Fruit fly (Drosophila melanogaster): ENCODE measurements around the gene CG12885.

CG12885 gene

DNA sequence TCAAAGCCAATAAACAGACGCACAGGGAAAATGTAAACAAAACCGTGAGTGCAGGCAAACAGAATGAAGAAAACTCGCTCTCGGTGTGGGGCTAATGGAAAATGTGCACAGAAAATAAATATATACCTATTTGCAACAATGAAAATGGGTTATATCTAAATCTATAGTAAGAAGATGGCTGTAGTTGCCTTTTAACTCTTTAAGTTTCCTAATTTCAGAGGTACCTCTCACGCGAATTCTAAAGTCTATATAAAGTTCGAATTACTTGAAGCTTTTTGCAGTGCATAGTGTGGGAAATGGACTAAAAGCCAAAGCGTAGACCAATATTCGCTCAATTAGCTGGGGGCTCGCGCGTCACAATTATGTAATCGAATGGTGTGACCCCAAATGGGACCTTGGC is 34.3 kb downstream of the CG12885 start (continued):
- TF ChIP-seq sima (GFP tag; optimal IDR thresholded peaks at IDR 0.05) (peak; percentile 23), Pdp1 (GFP tag; optimal IDR thresholded peaks at IDR 0.05) (peak; percentile 73 to 81), CG7745 (tag; optimal IDR thresholded peaks at IDR 0.05) (peak; percentile 29), Hand (GFP tag; optimal IDR thresholded peaks at IDR 0.05) (peak; percentile 51), sr (GFP tag; IDR thresholded peaks at IDR 0.05) (peak; percentile 55; the same call in 1 of the 3 replicates), HHEX (GFP tag; optimal IDR thresholded peaks at IDR 0.05) (peak; percentile 81), gt (GFP tag; IDR thresholded peaks at IDR 0.05) (no peak), CG8290 (GFP tag; optimal IDR thresholded peaks at IDR 0.05) (peak; percentile 15), CG8290 (tag; optimal IDR thresholded peaks at IDR 0.05) (no peak), CG7928 (GFP tag; optimal IDR thresholded peaks at IDR 0.05) (no peak), twi (tag; optimal IDR thresholded peaks at IDR 0.05) (peak; percentile 62), Tbp (GFP tag; optimal IDR thresholded peaks at IDR 0.05) (no peak), Abd-B (GFP tag; optimal IDR thresholded peaks at IDR 0.05) (peak; percentile 73), CG9932 (GFP tag; IDR thresholded peaks at IDR 0.05) (peak; percentile 55), CG12769 (tag; optimal IDR thresholded peaks at IDR 0.05) (peak; percentile 74), jing (GFP tag; optimal IDR thresholded peaks at IDR 0.05) (peak; percentile 69), CG2678 (tag; optimal IDR thresholded peaks at IDR 0.05) (peak; percentile 87), Bgb (GFP tag; IDR thresholded peaks at IDR 0.05; ENCODE audit: partially characterized antibody) (no peak), CG12104 (GFP tag; optimal IDR thresholded peaks at IDR 0.05) (peak; percentile 61), B-H2 (GFP tag; optimal IDR thresholded peaks at IDR 0.05) (no peak), scrt (GFP tag; optimal IDR thresholded peaks at IDR 0.05) (no peak), CG3847 (GFP tag; IDR thresholded peaks at IDR 0.05) (peak; percentile 74), hbn (GFP tag; IDR thresholded peaks at IDR 0.05; ENCODE audit: partially characterized antibody) (no peak), tgo (GFP tag; IDR thresholded peaks at IDR 0.05) (peak; percentile 78), Antp (GFP tag; optimal IDR thresholded peaks at IDR 0.05) (peak; percentile 70), CG33557 (GFP tag; optimal IDR thresholded peaks at IDR 0.05) (peak; percentile 58), Hr78 (GFP tag; optimal IDR thresholded peaks at IDR 0.05) (peak in 1 of 2 experiments; percentile 58), CG12659 (GFP tag; optimal IDR thresholded peaks at IDR 0.05) (peak; percentile 69), kni (GFP tag; optimal IDR thresholded peaks at IDR 0.05) (no peak), tll (GFP tag; optimal IDR thresholded peaks at IDR 0.05) (no peak), CG3995 (GFP tag; optimal IDR thresholded peaks at IDR 0.05) (no peak), gsb-n (tag; optimal IDR thresholded peaks at IDR 0.05) (peak; percentile 79), ken (GFP tag; IDR thresholded peaks at IDR 0.05) (peak; percentile 69; the same call in 2 of the 3 replicates), CG1792 (GFP tag; optimal IDR thresholded peaks at IDR 0.05) (peak; percentile 64), CG14050 (GFP tag; IDR thresholded peaks at IDR 0.05) (peak; percentile 68; the same call in 2 of the 3 replicates), HmgZ (tag; optimal IDR thresholded peaks at IDR 0.05) (peak; percentile 68), bsh (GFP tag; optimal IDR thresholded peaks at IDR 0.05) (peak; percentile 69 to 90), CG7271 (tag; optimal IDR thresholded peaks at IDR 0.05) (peak; percentile 14), CG13424 (tag; optimal IDR thresholded peaks at IDR 0.05) (peak; percentile 84), fd3F (GFP tag; optimal IDR thresholded peaks at IDR 0.05) (peak; percentile 72), HLH4C (GFP tag; IDR thresholded peaks at IDR 0.05; ENCODE audit: partially characterized antibody) (no peak), CG16813 (GFP tag; IDR thresholded peaks at IDR 0.05; ENCODE audit: partially characterized antibody) (no peak), ssp (GFP tag; IDR thresholded peaks at IDR 0.05) (peak; percentile 57; the same call in 1 of the 2 replicates), odd (GFP tag; optimal IDR thresholded peaks at IDR 0.05) (peak; percentile 66), CG10462 (GFP tag; optimal IDR thresholded peaks at IDR 0.05) (peak; percentile 76), CG15696 (tag; optimal IDR thresholded peaks at IDR 0.05) (peak; percentile 47), CG2116 (GFP tag; optimal IDR thresholded peaks at IDR 0.05) (peak; percentile 19), shn (GFP tag; optimal IDR thresholded peaks at IDR 0.05) (peak; percentile 56), Fer2 (tag; optimal IDR thresholded peaks at IDR 0.05) (peak; percentile 37)
